Fruit fly (Drosophila melanogaster) whole organism, embryonic: ENCODE data around the gene CG15773.

Experiments used
- Atf3 ChIP-seq: fragments of 200-800 bp; sonication (Bioruptor generic); optimal IDR thresholded peaks from 3 replicates; lab custom pipeline; 2016; ENCODE audit warnings: missing biosample characterization, missing genetic modification characterization
- Blimp-1 ChIP-seq: fragments of 200-800 bp; sonication (Bioruptor generic); optimal IDR thresholded peaks from 3 replicates; lab custom pipeline; 2018; ENCODE audit warnings: missing biosample characterization, missing genetic modification characterization, mild to moderate bottlenecking, moderate library complexity, missing genetic modification reagents
- CG12071 ChIP-seq: fragments of 200-800 bp; sonication (Bioruptor generic); optimal IDR thresholded peaks from 3 replicates; lab custom pipeline; 2018; ENCODE audit warnings: missing biosample characterization, mild to moderate bottlenecking, missing genetic modification characterization
- CG14050 ChIP-seq: fragments of 200-800 bp; sonication (Bioruptor generic); IDR thresholded peaks from 3 replicates; pipeline ENCODE4 v1.3.6; 2022; ENCODE audit warnings: missing biosample characterization, missing genetic modification characterization
- CG1602 ChIP-seq: fragments of 200-800 bp; sonication (Bioruptor generic); optimal IDR thresholded peaks from 3 replicates; lab custom pipeline; 2016; ENCODE audit warnings: missing biosample characterization, missing genetic modification characterization
- CG17568 ChIP-seq: fragments of 200-800 bp; sonication (Bioruptor generic); optimal IDR thresholded peaks from 2 replicates; lab custom pipeline; 2018; ENCODE audit warnings: missing biosample characterization, mild to moderate bottlenecking, missing genetic modification characterization, moderate library complexity
- CG2199 ChIP-seq: fragments of 200-800 bp; sonication (Bioruptor generic); IDR thresholded peaks from 3 replicates; pipeline ENCODE4 v1.3.6; 2022; ENCODE audit warnings: missing biosample characterization, missing genetic modification characterization
- CG4820 ChIP-seq: fragments of 200-800 bp; sonication (Bioruptor generic); optimal IDR thresholded peaks from 3 replicates; lab custom pipeline; 2016; ENCODE audit warnings: missing biosample characterization, missing genetic modification characterization
- CG5953 ChIP-seq: fragments of 200-800 bp; sonication (Bioruptor generic); IDR thresholded peaks from 2 replicates; pipeline ENCODE4 v1.3.6; 2022; ENCODE audit warnings: missing biosample characterization, missing genetic modification characterization
- CG6654 ChIP-seq: fragments of 200-800 bp; sonication (Bioruptor generic); optimal IDR thresholded peaks from 2 replicates; lab custom pipeline; 2017; ENCODE audit warnings: missing biosample characterization, mild to moderate bottlenecking, missing genetic modification characterization
- CG7271 ChIP-seq: fragments of 200-800 bp; sonication (Bioruptor generic); optimal IDR thresholded peaks from 2 replicates; lab custom pipeline; 2018; ENCODE audit warnings: missing biosample characterization, mild to moderate bottlenecking, missing genetic modification characterization, moderate library complexity
- CG7745 ChIP-seq: fragments of 200-800 bp; sonication (Bioruptor generic); optimal IDR thresholded peaks from 2 replicates; lab custom pipeline; 2018; ENCODE audit warnings: missing biosample characterization, mild to moderate bottlenecking, missing genetic modification characterization, moderate library complexity
- CG7839 ChIP-seq: fragments of 200-800 bp; sonication (Bioruptor generic); optimal IDR thresholded peaks from 3 replicates; lab custom pipeline; 2018; ENCODE audit warnings: missing biosample characterization, mild to moderate bottlenecking, missing genetic modification characterization, moderate library complexity
- CG8290 ChIP-seq, 3 experiments: fragments of 200-800 bp; sonication (Bioruptor generic); optimal IDR thresholded peaks; 2 replicates each; lab custom pipeline; 2016 to 2019; ENCODE audit warnings: missing biosample characterization in 3 of 3, missing genetic modification characterization in 3 of 3, mild to moderate bottlenecking in 2 of 3, moderate library complexity in 1 of 3
- CG8478 ChIP-seq: fragments of >200 bp; optimal IDR thresholded peaks from 2 replicates; lab custom pipeline; 2018
- CG9609 ChIP-seq: fragments of 200-800 bp; sonication (Bioruptor generic); optimal IDR thresholded peaks from 3 replicates; lab custom pipeline; 2016; ENCODE audit warnings: missing biosample characterization, missing genetic modification characterization
- CG9932 ChIP-seq: fragments of 200-800 bp; sonication (Bioruptor generic); IDR thresholded peaks from 2 replicates; pipeline ENCODE4 v1.3.6; 2022; ENCODE audit warnings: missing biosample characterization, missing genetic modification characterization
- Dad ChIP-seq: fragments of 200-800 bp; sonication (Bioruptor generic); optimal IDR thresholded peaks from 3 replicates; lab custom pipeline; 2016; ENCODE audit warnings: missing biosample characterization, missing genetic modification characterization
- Sry-β ChIP-seq: fragments of 200-800 bp; sonication (Bioruptor generic); optimal IDR thresholded peaks from 2 replicates; lab custom pipeline; 2018; ENCODE audit warnings: missing biosample characterization, mild to moderate bottlenecking, missing genetic modification characterization, moderate library complexity
- caup ChIP-seq: fragments of 200-800 bp; sonication (Bioruptor generic); optimal IDR thresholded peaks from 3 replicates; lab custom pipeline; 2017; ENCODE audit warnings: missing biosample characterization, mild to moderate bottlenecking, missing genetic modification characterization, moderate library complexity; ENCODE audit not compliant: severe bottlenecking
- dm ChIP-seq: fragments of 200-800 bp; sonication (Bioruptor generic); optimal IDR thresholded peaks from 3 replicates; lab custom pipeline; 2016; ENCODE audit warnings: missing biosample characterization, missing genetic modification characterization
- dmrt11E ChIP-seq: fragments of 200-800 bp; sonication (Bioruptor generic); optimal IDR thresholded peaks from 3 replicates; lab custom pipeline; 2018; ENCODE audit warnings: missing biosample characterization, mild to moderate bottlenecking, missing genetic modification characterization, moderate library complexity
- fd64A ChIP-seq: fragments of 200-800 bp; sonication (Bioruptor generic); optimal IDR thresholded peaks from 3 replicates; lab custom pipeline; 2018; ENCODE audit warnings: missing biosample characterization, mild to moderate bottlenecking, missing genetic modification characterization
- gcm ChIP-seq: fragments of 200-800 bp; sonication (Bioruptor generic); optimal IDR thresholded peaks from 2 replicates; lab custom pipeline; 2019; ENCODE audit warnings: missing biosample characterization, mild to moderate bottlenecking, missing genetic modification characterization, moderate library complexity
- gfzf ChIP-seq: fragments of 200-800 bp; sonication (Bioruptor generic); optimal IDR thresholded peaks from 2 replicates; lab custom pipeline; 2016; ENCODE audit warnings: missing biosample characterization, mild to moderate bottlenecking, missing genetic modification characterization, moderate library complexity
- gro ChIP-seq: fragments of 200-800 bp; sonication (Bioruptor generic); optimal IDR thresholded peaks from 2 replicates; lab custom pipeline; 2016; ENCODE audit warnings: missing biosample characterization, missing genetic modification characterization
- gsb-n ChIP-seq: fragments of 200-800 bp; sonication (Bioruptor generic); optimal IDR thresholded peaks from 3 replicates; lab custom pipeline; 2018; ENCODE audit warnings: missing biosample characterization, mild to moderate bottlenecking, missing genetic modification characterization
- hbn ChIP-seq: fragments of 200-800 bp; sonication (Bioruptor generic); IDR thresholded peaks from 2 replicates; pipeline ENCODE4 v1.3.6; 2022; ENCODE audit warnings: missing biosample characterization, missing genetic modification characterization; ENCODE audit not compliant: partially characterized antibody
- lov ChIP-seq, 2 experiments: fragments of 200-800 bp in 1 of 2; fragments of >200 bp in 1 of 2; sonication (Bioruptor generic) in 1 of 2; IDR thresholded peaks in 1 of 2; optimal IDR thresholded peaks in 1 of 2; 2 replicates in 1 of 2; 3 replicates in 1 of 2; pipeline versions ENCODE4 v1.3.6 to Lab custom; 2017 to 2022; ENCODE audit warnings: missing biosample characterization in 1 of 2, missing genetic modification characterization in 1 of 2
- mirr ChIP-seq: fragments of 200-800 bp; sonication (Bioruptor generic); optimal IDR thresholded peaks from 3 replicates; lab custom pipeline; 2018; ENCODE audit warnings: missing biosample characterization, mild to moderate bottlenecking, missing genetic modification characterization
- onecut ChIP-seq: fragments of 200-800 bp; sonication (Bioruptor generic); IDR thresholded peaks from 2 replicates; pipeline ENCODE4 v1.3.6; 2022; ENCODE audit warnings: missing biosample characterization, missing genetic modification characterization
- pita ChIP-seq: fragments of 200-800 bp; sonication (Bioruptor generic); optimal IDR thresholded peaks from 2 replicates; lab custom pipeline; 2017; ENCODE audit warnings: missing biosample characterization, mild to moderate bottlenecking, missing genetic modification characterization
- pros ChIP-seq: fragments of 200-800 bp; sonication (Bioruptor generic); optimal IDR thresholded peaks from 3 replicates; lab custom pipeline; 2019; ENCODE audit warnings: missing biosample characterization, mild to moderate bottlenecking, missing genetic modification characterization, moderate library complexity
- repo ChIP-seq: fragments of 200-800 bp; sonication (Bioruptor generic); optimal IDR thresholded peaks from 2 replicates; lab custom pipeline; 2016; ENCODE audit warnings: missing biosample characterization, missing genetic modification characterization
- row ChIP-seq: fragments of 200-800 bp; sonication (Bioruptor generic); IDR thresholded peaks from 3 replicates; pipeline ENCODE4 v1.3.6; 2022; ENCODE audit warnings: missing biosample characterization, missing genetic modification characterization
- so ChIP-seq: fragments of 200-800 bp; sonication (Bioruptor generic); IDR thresholded peaks from 3 replicates; pipeline ENCODE4 v1.3.6; 2022; ENCODE audit warnings: missing biosample characterization, missing genetic modification characterization
- trh ChIP-seq: fragments of 200-800 bp; sonication (Bioruptor generic); optimal IDR thresholded peaks from 2 replicates; lab custom pipeline; 2016; ENCODE audit warnings: missing biosample characterization, missing genetic modification characterization
- twi ChIP-seq: fragments of 200-800 bp; optimal IDR thresholded peaks from 2 replicates; lab custom pipeline; 2019; ENCODE audit warnings: missing biosample characterization, mild to moderate bottlenecking, missing genetic modification characterization, moderate library complexity
- vfl ChIP-seq: fragments of 200-800 bp; sonication (Bioruptor generic); optimal IDR thresholded peaks from 2 replicates; lab custom pipeline; 2016; ENCODE audit warnings: missing biosample characterization, missing genetic modification characterization
- vnd ChIP-seq: fragments of 200-800 bp; sonication (Bioruptor generic); IDR thresholded peaks from 3 replicates; pipeline ENCODE4 v1.3.6; 2022; ENCODE audit warnings: missing biosample characterization, missing genetic modification characterization; ENCODE audit not compliant: partially characterized antibody

CG15773 gene

dm6 chrX:5724744-5725185, 7.8 kb upstream of the CG15773 start (continued):
- TF ChIP-seq Blimp-1 (GFP tag; lab: Kevin White, UChicago) (peak; percentile 30), CG6654 (GFP tag; lab: Kevin White, UChicago) (peak; percentile 26), caup (GFP tag; lab: Kevin White, UChicago) (peak; percentile 1), CG8290 (GFP tag; optimal IDR thresholded peaks at IDR 0.05; lab: Kevin White, UChicago) (no peak), CG8290 (tag; optimal IDR thresholded peaks at IDR 0.05; lab: Kevin White, UChicago) (peak in 1 of 2 experiments; percentile 76), dm (GFP tag; lab: Kevin White, UChicago) (no peak), trh (GFP tag; lab: Kevin White, UChicago) (no peak), CG7271 (tag; lab: Kevin White, UChicago) (peak; percentile 24), row (GFP tag; lab: Robert Waterston, UW) (peak; percentile 53), fd64A (GFP tag; lab: Kevin White, UChicago) (peak; percentile 75), Sry-β (GFP tag; lab: Kevin White, UChicago) (peak; percentile 28), so (GFP tag; lab: Robert Waterston, UW) (peak; percentile 43; the same call in 1 of the 3 replicates), CG9609 (peak; percentile 7), pros (no peak), CG12071 (GFP tag; lab: Kevin White, UChicago) (peak; percentile 64), CG4820 (GFP tag; lab: Kevin White, UChicago) (peak; percentile 23), vfl (GFP tag; lab: Kevin White, UChicago) (no peak), vnd (GFP tag; lab: Robert Waterston, UW) (no peak), CG8478 (lab: Kevin White, UChicago) (no peak), CG7839 (tag; lab: Kevin White, UChicago) (peak; percentile 49), CG1602 (GFP tag; lab: Kevin White, UChicago) (no peak), CG5953 (GFP tag; lab: Robert Waterston, UW) (peak; percentile 72; the same call in 1 of the 2 replicates), dmrt11E (tag; lab: Kevin White, UChicago) (peak; percentile 62), Dad (GFP tag; lab: Kevin White, UChicago) (peak; percentile 7), CG9932 (GFP tag; lab: Robert Waterston, UW) (0 out of 2 replicates have a peak, but pooled peaks have one; percentile 20), pita (GFP tag; lab: Kevin White, UChicago) (no peak), CG2199 (GFP tag; lab: Robert Waterston, UW) (no peak), CG7745 (tag; lab: Kevin White, UChicago) (no peak), onecut (peak; percentile 35), mirr (GFP tag; lab: Kevin White, UChicago) (no peak), twi (tag; lab: Kevin White, UChicago) (no peak), gfzf (GFP tag; lab: Kevin White, UChicago) (no peak), CG14050 (GFP tag; lab: Robert Waterston, UW) (peak; percentile 28; the same call in 1 of the 3 replicates), CG17568 (GFP tag; lab: Kevin White, UChicago) (peak; percentile 16), hbn (GFP tag; lab: Robert Waterston, UW) (no peak), gsb-n (peak; percentile 64), gcm (GFP tag; lab: Kevin White, UChicago) (peak; percentile 35), Atf3 (GFP tag; lab: Kevin White, UChicago) (no peak), repo (GFP tag; lab: Kevin White, UChicago) (peak; percentile 18), lov (optimal IDR thresholded peaks at IDR 0.05; lab: Kevin White, UChicago) (no peak), lov (GFP tag; IDR thresholded peaks at IDR 0.05; lab: Robert Waterston, UW) (0 out of 3 replicates have a peak, but pooled peaks have one; percentile 15), gro (GFP tag; lab: Kevin White, UChicago) (no peak)
